Comparison of ENCODE assay signal across 2 fruit fly cellular contexts in genomic region chr2L:3587286-3587685, dm6.
A peak's percentile ranks its signal among the peaks of the same experiment; 100 is the strongest.
TF ChIP-seq lines count a peak whose summit lies in the region.

No protein-coding gene starts in this region.

TF ChIP-seq in whole organism, embryonic, 481 proteins besides CTCF, POLR2A, EP300 and RAD21 (continued from another document and continues in another):
- TF ChIP-seq CG17328 (GFP tag; IDR thresholded peaks at IDR 0.05; lab: Robert Waterston, UW): peak; percentile 78
- no peak for TF ChIP-seq CG15011 (GFP tag; optimal IDR thresholded peaks at IDR 0.05; lab: Kevin White, UChicago)
- peak; percentile 39; the same call in 1 of the 3 replicates for TF ChIP-seq zfh1 (GFP tag; IDR thresholded peaks at IDR 0.05; lab: Robert Waterston, UW)
- peak; percentile 8 to 33 for TF ChIP-seq dpn (GFP tag; optimal IDR thresholded peaks at IDR 0.05; lab: Kevin White, UChicago)
- TF ChIP-seq bcd (GFP tag; optimal IDR thresholded peaks at IDR 0.05; lab: Kevin White, UChicago): peak; percentile 20
- no peak for TF ChIP-seq CG33213 (GFP tag; optimal IDR thresholded peaks at IDR 0.05; lab: Kevin White, UChicago)
- TF ChIP-seq mld (GFP tag; IDR thresholded peaks at IDR 0.05; lab: Robert Waterston, UW; ENCODE audit: partially characterized antibody): no peak
- peak; percentile 11 for TF ChIP-seq Usf (GFP tag; optimal IDR thresholded peaks at IDR 0.05; lab: Kevin White, UChicago)
- TF ChIP-seq Pdp1 (GFP tag; optimal IDR thresholded peaks at IDR 0.05; lab: Kevin White, UChicago): peak; percentile 25 to 35
- peak; percentile 28 for TF ChIP-seq CG17385 (GFP tag; optimal IDR thresholded peaks at IDR 0.05; lab: Kevin White, UChicago)
- TF ChIP-seq seq (GFP tag; IDR thresholded peaks at IDR 0.05; lab: Robert Waterston, UW): peak; percentile 12; the same call in 1 of the 2 replicates
- peak; percentile 20 for TF ChIP-seq lilli (GFP tag; optimal IDR thresholded peaks at IDR 0.05; lab: Kevin White, UChicago)
- no peak for TF ChIP-seq pan (optimal IDR thresholded peaks at IDR 0.05; lab: Kevin White, UChicago)
- TF ChIP-seq pan (GFP tag; optimal IDR thresholded peaks at IDR 0.05 in 1 of 2, IDR thresholded peaks at IDR 0.05 in 1 of 2): peak in 1 of 2 experiments; percentile 59
- peak; percentile 69 for TF ChIP-seq Med (GFP tag; lab: Kevin White, UChicago)
- no peak for TF ChIP-seq vnd (GFP tag; IDR thresholded peaks at IDR 0.05; lab: Robert Waterston, UW; ENCODE audit: partially characterized antibody)
- TF ChIP-seq CG5180 (GFP tag; optimal IDR thresholded peaks at IDR 0.05; lab: Kevin White, UChicago): no peak
- TF ChIP-seq disco-r (GFP tag; optimal IDR thresholded peaks at IDR 0.05; lab: Kevin White, UChicago): no peak
- no peak for TF ChIP-seq CG8290 (GFP tag; optimal IDR thresholded peaks at IDR 0.05; lab: Kevin White, UChicago)
- TF ChIP-seq CG8290 (tag; optimal IDR thresholded peaks at IDR 0.05; lab: Kevin White, UChicago): peak in 1 of 2 experiments; percentile 18
- 0 out of 2 replicates have a peak, but pooled peaks have one; percentile 24 for TF ChIP-seq CG3847 (GFP tag; IDR thresholded peaks at IDR 0.05; lab: Robert Waterston, UW)
- TF ChIP-seq wor (GFP tag; IDR thresholded peaks at IDR 0.05; lab: Robert Waterston, UW): no peak
- peak; percentile 56 for TF ChIP-seq CG10267 (tag; optimal IDR thresholded peaks at IDR 0.05; lab: Kevin White, UChicago)
- TF ChIP-seq Lhr (GFP tag; optimal IDR thresholded peaks at IDR 0.05; lab: Kevin White, UChicago): no peak
- TF ChIP-seq ci (GFP tag; IDR thresholded peaks at IDR 0.05; lab: Robert Waterston, UW): peak; percentile 67; the same call in 2 of the 3 replicates
- TF ChIP-seq CG17359 (tag; optimal IDR thresholded peaks at IDR 0.05; lab: Kevin White, UChicago): peak; percentile 43
- peak; percentile 56 for TF ChIP-seq CG12391 (tag; optimal IDR thresholded peaks at IDR 0.05; lab: Kevin White, UChicago)
- peak; percentile 2 for TF ChIP-seq jumu (GFP tag; optimal IDR thresholded peaks at IDR 0.05; lab: Kevin White, UChicago)
- TF ChIP-seq CG2202 (tag; optimal IDR thresholded peaks at IDR 0.05; lab: Kevin White, UChicago): peak; percentile 39
- TF ChIP-seq CG1233 (GFP tag; optimal IDR thresholded peaks at IDR 0.05; lab: Kevin White, UChicago): peak; percentile 33
- peak; percentile 53 for TF ChIP-seq CG13424 (tag; optimal IDR thresholded peaks at IDR 0.05; lab: Kevin White, UChicago)
- TF ChIP-seq CG2678 (tag; optimal IDR thresholded peaks at IDR 0.05; lab: Kevin White, UChicago): peak; percentile 48
- no peak for TF ChIP-seq Fer1 (GFP tag; optimal IDR thresholded peaks at IDR 0.05; lab: Kevin White, UChicago)
- TF ChIP-seq HLH3B (GFP tag; IDR thresholded peaks at IDR 0.05; lab: Robert Waterston, UW): peak; percentile 30; the same call in 1 of the 2 replicates
- TF ChIP-seq Asciz (GFP tag; optimal IDR thresholded peaks at IDR 0.05; lab: Kevin White, UChicago): no peak
- peak; percentile 13 for TF ChIP-seq dmrt99B (tag; optimal IDR thresholded peaks at IDR 0.05; lab: Kevin White, UChicago)
- 0 out of 2 replicates have a peak, but pooled peaks have one; percentile 41 for TF ChIP-seq CG32767 (GFP tag; IDR thresholded peaks at IDR 0.05; lab: Robert Waterston, UW)
- TF ChIP-seq fu2 (GFP tag; optimal IDR thresholded peaks at IDR 0.05; lab: Kevin White, UChicago): no peak
- peak; percentile 63 for TF ChIP-seq unpg (GFP tag; optimal IDR thresholded peaks at IDR 0.05; lab: Kevin White, UChicago)
- peak; percentile 27; the same call in 1 of the 2 replicates for TF ChIP-seq ssp (GFP tag; IDR thresholded peaks at IDR 0.05; lab: Robert Waterston, UW)
- TF ChIP-seq Antp (GFP tag; optimal IDR thresholded peaks at IDR 0.05; lab: Kevin White, UChicago): peak; percentile 29
- peak; percentile 83 for TF ChIP-seq dmrt11E (tag; optimal IDR thresholded peaks at IDR 0.05; lab: Kevin White, UChicago)
- peak; percentile 35 for TF ChIP-seq Oli (tag; optimal IDR thresholded peaks at IDR 0.05; lab: Kevin White, UChicago)
- TF ChIP-seq CG8089 (GFP tag; optimal IDR thresholded peaks at IDR 0.05; lab: Kevin White, UChicago): peak; percentile 28
- peak; percentile 27 for TF ChIP-seq CG15696 (tag; optimal IDR thresholded peaks at IDR 0.05; lab: Kevin White, UChicago)
- TF ChIP-seq Vsx1 (GFP tag; optimal IDR thresholded peaks at IDR 0.05; lab: Kevin White, UChicago): peak; percentile 18
- TF ChIP-seq wdn (GFP tag; IDR thresholded peaks at IDR 0.05; lab: Robert Waterston, UW): no peak
- TF ChIP-seq GATAe (GFP tag; conservative IDR thresholded peaks at IDR 0.05; lab: Robert Waterston, UW): no peak
- TF ChIP-seq nmo (GFP tag; optimal IDR thresholded peaks at IDR 0.05; lab: Kevin White, UChicago): peak; percentile 59
- TF ChIP-seq Xrp1 (GFP tag; IDR thresholded peaks at IDR 0.05; lab: Robert Waterston, UW): peak; percentile 80
- TF ChIP-seq Tbp (GFP tag; optimal IDR thresholded peaks at IDR 0.05; lab: Kevin White, UChicago): no peak
- no peak for TF ChIP-seq Dfd (GFP tag; optimal IDR thresholded peaks at IDR 0.05; lab: Kevin White, UChicago)
- peak; percentile 57 for TF ChIP-seq Blimp-1 (GFP tag; optimal IDR thresholded peaks at IDR 0.05; lab: Kevin White, UChicago)
- peak; percentile 7 for TF ChIP-seq Nf-YB (GFP tag; optimal IDR thresholded peaks at IDR 0.05; lab: Kevin White, UChicago)
- TF ChIP-seq sob (GFP tag; IDR thresholded peaks at IDR 0.05; lab: Robert Waterston, UW): peak; percentile 60; the same call in 1 of the 2 replicates
- TF ChIP-seq nerfin-2 (GFP tag; IDR thresholded peaks at IDR 0.05; lab: Robert Waterston, UW; ENCODE audit: partially characterized antibody): no peak
- TF ChIP-seq gcm (GFP tag; optimal IDR thresholded peaks at IDR 0.05; lab: Kevin White, UChicago): peak; percentile 36
- peak; percentile 16 for TF ChIP-seq slp2 (GFP tag; optimal IDR thresholded peaks at IDR 0.05; lab: Kevin White, UChicago)
- TF ChIP-seq prd (optimal IDR thresholded peaks at IDR 0.05; lab: Kevin White, UChicago): no peak
- TF ChIP-seq prd (GFP tag; IDR thresholded peaks at IDR 0.05; lab: Robert Waterston, UW): peak; percentile 63; the same call in 2 of the 3 replicates
- peak; percentile 65 for TF ChIP-seq CG14710 (tag; optimal IDR thresholded peaks at IDR 0.05; lab: Kevin White, UChicago)
- TF ChIP-seq cato (GFP tag; optimal IDR thresholded peaks at IDR 0.05; lab: Kevin White, UChicago; ENCODE audit: borderline replicate concordance): no peak
- TF ChIP-seq sim (GFP tag; IDR thresholded peaks at IDR 0.05; lab: Robert Waterston, UW): peak; percentile 60; the same call in 1 of the 2 replicates
- peak; percentile 47; the same call in 1 of the 2 replicates for TF ChIP-seq H2.0 (GFP tag; IDR thresholded peaks at IDR 0.05; lab: Robert Waterston, UW)

TF ChIP-seq in whole organism, prepupa, 60 proteins besides CTCF, POLR2A, EP300 and RAD21 (continued from another document):
- TF ChIP-seq Lpt (GFP tag; optimal IDR thresholded peaks at IDR 0.05; lab: Kevin White, UChicago): no peak
- TF ChIP-seq Hr39 (GFP tag; optimal IDR thresholded peaks at IDR 0.05; lab: Kevin White, UChicago): peak; percentile 52
- no peak for TF ChIP-seq fkh (GFP tag; optimal IDR thresholded peaks at IDR 0.05; lab: Kevin White, UChicago)
- TF ChIP-seq CG4318 (GFP tag; optimal IDR thresholded peaks at IDR 0.05; lab: Kevin White, UChicago): no peak
- no peak for TF ChIP-seq net (GFP tag; optimal IDR thresholded peaks at IDR 0.05; lab: Kevin White, UChicago)
- TF ChIP-seq CG8119 (GFP tag; IDR thresholded peaks at IDR 0.05; lab: Robert Waterston, UW): no peak
- TF ChIP-seq svp (GFP tag; lab: Kevin White, UChicago): peak; percentile 71
- no peak for TF ChIP-seq ss (GFP tag; optimal IDR thresholded peaks at IDR 0.05; lab: Kevin White, UChicago)
- peak; percentile 6 for TF ChIP-seq pdm3 (GFP tag; optimal IDR thresholded peaks at IDR 0.05; lab: Kevin White, UChicago)
- TF ChIP-seq CG34406 (GFP tag; optimal IDR thresholded peaks at IDR 0.05; lab: Kevin White, UChicago): no peak
- 0 out of 2 replicates have a peak, but pooled peaks have one; percentile 12 for TF ChIP-seq Gug (GFP tag; IDR thresholded peaks at IDR 0.05; lab: Robert Waterston, UW)
- TF ChIP-seq dsx (GFP tag; optimal IDR thresholded peaks at IDR 0.05; lab: Kevin White, UChicago; ENCODE audit: poor library complexity, severe bottlenecking): no peak
- peak; percentile 26 for TF ChIP-seq Ets21C (GFP tag; optimal IDR thresholded peaks at IDR 0.05; lab: Kevin White, UChicago)
- no peak for TF ChIP-seq CG8319 (GFP tag; optimal IDR thresholded peaks at IDR 0.05; lab: Kevin White, UChicago)
- peak; percentile 51 for TF ChIP-seq Eip78C (GFP tag; lab: Kevin White, UChicago)
- TF ChIP-seq cyc (GFP tag; optimal IDR thresholded peaks at IDR 0.05; lab: Kevin White, UChicago): peak; percentile 51
- no peak for TF ChIP-seq Hr38 (GFP tag; optimal IDR thresholded peaks at IDR 0.05; lab: Kevin White, UChicago)
- TF ChIP-seq Eip93F (GFP tag; optimal IDR thresholded peaks at IDR 0.05; lab: Kevin White, UChicago): no peak
- no peak for TF ChIP-seq dac (GFP tag; optimal IDR thresholded peaks at IDR 0.05; lab: Kevin White, UChicago)
- TF ChIP-seq CG31627 (GFP tag; optimal IDR thresholded peaks at IDR 0.05; lab: Kevin White, UChicago): peak; percentile 45
- peak; percentile 16 for TF ChIP-seq achi (GFP tag; optimal IDR thresholded peaks at IDR 0.05; lab: Kevin White, UChicago)
- no peak for TF ChIP-seq CG9139 (GFP tag; optimal IDR thresholded peaks at IDR 0.05; lab: Kevin White, UChicago)
- peak; percentile 44 for TF ChIP-seq CG15336 (GFP tag; IDR thresholded peaks at IDR 0.05; lab: Robert Waterston, UW)
- TF ChIP-seq fd85E (GFP tag; optimal IDR thresholded peaks at IDR 0.05; lab: Kevin White, UChicago): no peak
- TF ChIP-seq CG11902 (GFP tag; optimal IDR thresholded peaks at IDR 0.05; lab: Kevin White, UChicago): no peak
- TF ChIP-seq esn (GFP tag; optimal IDR thresholded peaks at IDR 0.05; lab: Kevin White, UChicago): peak; percentile 58
- peak; percentile 41 for TF ChIP-seq vri (GFP tag; optimal IDR thresholded peaks at IDR 0.05; lab: Kevin White, UChicago)
- TF ChIP-seq Eip75B (GFP tag; optimal IDR thresholded peaks at IDR 0.05; lab: Kevin White, UChicago): peak; percentile 16
- no peak for TF ChIP-seq CG10669 (GFP tag; optimal IDR thresholded peaks at IDR 0.05; lab: Kevin White, UChicago)
- peak; percentile 7 for TF ChIP-seq CG6792 (GFP tag; optimal IDR thresholded peaks at IDR 0.05; lab: Kevin White, UChicago)
- TF ChIP-seq fd59A (GFP tag; optimal IDR thresholded peaks at IDR 0.05; lab: Kevin White, UChicago): no peak
- TF ChIP-seq Sox15 (GFP tag; optimal IDR thresholded peaks at IDR 0.05; lab: Kevin White, UChicago): no peak
- TF ChIP-seq CG6163 (GFP tag; IDR thresholded peaks at IDR 0.05; lab: Robert Waterston, UW): peak; percentile 40; the same call in 1 of the 3 replicates
- peak; percentile 35 for TF ChIP-seq Smox (GFP tag; optimal IDR thresholded peaks at IDR 0.05; lab: Kevin White, UChicago)
- TF ChIP-seq CG8632 (GFP tag; optimal IDR thresholded peaks at IDR 0.05; lab: Kevin White, UChicago): no peak
